Worm (Caenorhabditis elegans): ENCODE data around the gene C53C11.4.
"Not testable (repeated sequence)": the region's sequence is repeated elsewhere in the genome, so short reads cannot be mapped to it uniquely, and the experiment has no call there.

The C53C11.4 gene

ce11 chrX:17297408-17297807, 13.3 kb upstream of the C53C11.4 start (continued):
- TF ChIP-seq dsc-1 (tag; optimal IDR thresholded peaks at IDR 0.05) (no peak), mep-1 (tag; optimal IDR thresholded peaks at IDR 0.05) (no peak), jun-1 (tag; optimal IDR thresholded peaks at IDR 0.05) (no peak), blmp-1 (tag; optimal IDR thresholded peaks at IDR 0.05) (no peak), ztf-11 (tag; optimal IDR thresholded peaks at IDR 0.05) (no peak), F16B12.6 (tag; optimal IDR thresholded peaks at IDR 0.05) (peak; percentile 9), aha-1 (tag; optimal IDR thresholded peaks at IDR 0.05) (no peak), xbp-1 (tag; optimal IDR thresholded peaks at IDR 0.05) (no peak), efl-1 (optimal IDR thresholded peaks at IDR 0.05) (no peak), efl-1 (GFP tag; optimal IDR thresholded peaks at IDR 0.05 in 1 of 2) (no peak), zag-1 (tag; optimal IDR thresholded peaks at IDR 0.05) (no peak)

ce11 chrX:17300735-17301134, 10.0 kb upstream of the C53C11.4 start:
- no peak for TF ChIP-seq lin-15B (tag; optimal IDR thresholded peaks at IDR 0.05)
- TF ChIP-seq snpc-4 (tag; optimal IDR thresholded peaks at IDR 0.05): peak; percentile 91

- no peak for TF ChIP-seq ceh-8 (GFP tag; optimal IDR thresholded peaks at IDR 0.05)
- no peak for TF ChIP-seq ces-1 (GFP tag; optimal IDR thresholded peaks at IDR 0.05)
- TF ChIP-seq grh-1 (GFP tag; IDR thresholded peaks at IDR 0.05): no peak
- TF ChIP-seq nhr-11 (tag; optimal IDR thresholded peaks at IDR 0.05): no peak
- TF ChIP-seq nhr-84 (tag; optimal IDR thresholded peaks at IDR 0.05): no peak
- no peak for TF ChIP-seq egl-27 (tag; optimal IDR thresholded peaks at IDR 0.05)
- TF ChIP-seq nhr-47 (tag; optimal IDR thresholded peaks at IDR 0.05): no peak
- no peak for TF ChIP-seq nhr-85 (tag)
- TF ChIP-seq lin-15B (tag; optimal IDR thresholded peaks at IDR 0.05): no peak
- TF ChIP-seq nhr-19 (GFP tag; conservative IDR thresholded peaks at IDR 0.05): no peak
- TF ChIP-seq C16A3.4 (tag; optimal IDR thresholded peaks at IDR 0.05): no peak
- TF ChIP-seq tlp-1 (tag; optimal IDR thresholded peaks at IDR 0.05): no peak
- no peak for TF ChIP-seq lin-39 (tag; optimal IDR thresholded peaks at IDR 0.05)
- no peak for TF ChIP-seq fkh-10 (GFP tag; optimal IDR thresholded peaks at IDR 0.05)
Measured at ce11 chrX:17301900-17302299, 8.8 kb upstream of the C53C11.4 start, which contains the start of gene C33E10.10. Gene C33E10.10, minus strand, starts transcription at chrX:17302000.

- TF ChIP-seq mep-1 (tag; optimal IDR thresholded peaks at IDR 0.05) (no peak), dsc-1 (tag; optimal IDR thresholded peaks at IDR 0.05) (no peak), hlh-17 (GFP tag; optimal IDR thresholded peaks at IDR 0.05; ENCODE audit: borderline replicate concordance) (no peak), elt-2 (tag; optimal IDR thresholded peaks at IDR 0.05) (no peak), swsn-7 (tag; optimal IDR thresholded peaks at IDR 0.05) (no peak), C34B4.2 (tag; optimal IDR thresholded peaks at IDR 0.05) (no peak), F16B12.6 (tag; optimal IDR thresholded peaks at IDR 0.05) (no peak), grh-1 (GFP tag; IDR thresholded peaks at IDR 0.05) (no peak), hlh-4 (tag; optimal IDR thresholded peaks at IDR 0.05) (no peak), egl-13 (tag; optimal IDR thresholded peaks at IDR 0.05) (no peak)
Measured at ce11 chrX:17302419-17302818, 8.3 kb upstream of the C53C11.4 start, which contains the start of gene fbxa-120. Gene fbxa-120, plus strand, starts transcription at chrX:17302719.

- TF ChIP-seq C34B4.2 (tag; optimal IDR thresholded peaks at IDR 0.05); dpl-1 (GFP tag; optimal IDR thresholded peaks at IDR 0.05); dsc-1 (tag; optimal IDR thresholded peaks at IDR 0.05): not testable (repeated sequence)
Measured at ce11 chrX:17304920-17305319, 5.8 kb upstream of the C53C11.4 start, which contains the start of gene C33E10.1. Gene C33E10.1, plus strand, starts transcription at chrX:17305220.

ce11 chrX:17314948-17315347, 4.2 kb downstream of the C53C11.4 start:
- TF ChIP-seq fkh-10 (GFP tag; optimal IDR thresholded peaks at IDR 0.05): peak; percentile 19
- peak; percentile 80 for TF ChIP-seq lin-14 (GFP tag; optimal IDR thresholded peaks at IDR 0.05)
- TF ChIP-seq isw-1 (GFP tag; IDR thresholded peaks at IDR 0.05): 0 out of 2 replicates have a peak, but pooled peaks have one; percentile 9
- peak; percentile 21 for TF ChIP-seq nhr-71 (tag; optimal IDR thresholded peaks at IDR 0.05)
- TF ChIP-seq lin-35 (GFP tag; optimal IDR thresholded peaks at IDR 0.05): no peak
- TF ChIP-seq Y116A8C.19 (tag; optimal IDR thresholded peaks at IDR 0.05; ENCODE audit: borderline replicate concordance): no peak
- peak; percentile 25 for TF ChIP-seq nhr-85 (tag)
- TF ChIP-seq nhr-20 (tag; optimal IDR thresholded peaks at IDR 0.05): no peak
- peak; percentile 34 for TF ChIP-seq nhr-47 (tag; optimal IDR thresholded peaks at IDR 0.05)
- TF ChIP-seq mab-9 (GFP tag; IDR thresholded peaks at IDR 0.05): peak; percentile 55; the same call in 1 of the 2 replicates
- no peak for TF ChIP-seq nhr-90 (tag; optimal IDR thresholded peaks at IDR 0.05; ENCODE audit: poor library complexity)
- no peak for TF ChIP-seq zag-1 (tag; optimal IDR thresholded peaks at IDR 0.05)
- TF ChIP-seq irx-1 (tag; optimal IDR thresholded peaks at IDR 0.05): no peak
- TF ChIP-seq fkh-8 (tag; optimal IDR thresholded peaks at IDR 0.05): peak; percentile 49
- TF ChIP-seq ceh-82 (tag; optimal IDR thresholded peaks at IDR 0.05): peak; percentile 6 to 64 (median 32)
- TF ChIP-seq ceh-8 (GFP tag; optimal IDR thresholded peaks at IDR 0.05): peak; percentile 23

Data from whole organism, L1 larva.